Worm (Caenorhabditis elegans): ENCODE measurements around the gene mnr-1.

The mnr-1 gene

ce11 chrV:20681120-20681519, 26.7 kb downstream of the mnr-1 start, which contains the start of gene srsx-35:
TSS of gene srsx-35 (plus strand) at chrV:20681420.
- no peak for TF ChIP-seq elt-3 (tag; optimal IDR thresholded peaks at IDR 0.05)
- TF ChIP-seq nhr-43 (tag; optimal IDR thresholded peaks at IDR 0.05; ENCODE audit: poor library complexity, severe bottlenecking): no peak
- no peak for TF ChIP-seq pqm-1 (tag; optimal IDR thresholded peaks at IDR 0.05)
- TF ChIP-seq elt-2 (tag; optimal IDR thresholded peaks at IDR 0.05): no peak
- TF ChIP-seq nhr-237 (tag; optimal IDR thresholded peaks at IDR 0.05): no peak
- no peak for TF ChIP-seq unc-39 (tag; optimal IDR thresholded peaks at IDR 0.05)
- no peak for TF ChIP-seq daf-12 (tag; optimal IDR thresholded peaks at IDR 0.05)
- no peak for TF ChIP-seq jun-1 (tag; optimal IDR thresholded peaks at IDR 0.05)
- no peak for TF ChIP-seq lsy-12 (tag; optimal IDR thresholded peaks at IDR 0.05)
- TF ChIP-seq unc-62 (GFP tag; optimal IDR thresholded peaks at IDR 0.05): no peak
- TF ChIP-seq lin-39 (tag; optimal IDR thresholded peaks at IDR 0.05): no peak

DNA sequence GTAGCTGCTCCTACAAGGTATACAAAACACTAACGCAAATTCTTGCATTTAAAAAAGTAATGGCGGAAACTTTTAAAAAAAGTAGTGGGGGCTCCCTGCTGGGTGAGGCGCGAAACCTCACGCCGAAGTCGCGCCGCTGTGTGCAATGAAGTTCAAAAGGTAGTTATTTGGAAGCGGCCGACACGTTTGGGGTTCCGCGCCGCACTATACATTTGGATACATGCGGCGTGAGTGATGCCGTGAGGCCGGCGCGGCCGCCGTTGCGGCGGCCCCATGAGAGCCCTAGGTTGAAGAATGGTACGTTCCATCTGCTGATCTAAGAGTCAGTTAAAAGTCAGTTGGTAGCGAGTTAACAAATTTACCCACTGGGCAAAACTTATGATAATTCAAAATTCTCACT, 27.4 kb downstream of the mnr-1 start:
- TF ChIP-seq skn-1 (tag; optimal IDR thresholded peaks at IDR 0.05): no peak
- TF ChIP-seq snpc-4 (tag; optimal IDR thresholded peaks at IDR 0.05): peak; percentile 2
- TF ChIP-seq nhr-237 (tag; optimal IDR thresholded peaks at IDR 0.05): no peak
- TF ChIP-seq ceh-28 (tag; optimal IDR thresholded peaks at IDR 0.05): no peak
- no peak for TF ChIP-seq unc-39 (tag; optimal IDR thresholded peaks at IDR 0.05)
- TF ChIP-seq egl-5 (tag; optimal IDR thresholded peaks at IDR 0.05): no peak

DNA sequence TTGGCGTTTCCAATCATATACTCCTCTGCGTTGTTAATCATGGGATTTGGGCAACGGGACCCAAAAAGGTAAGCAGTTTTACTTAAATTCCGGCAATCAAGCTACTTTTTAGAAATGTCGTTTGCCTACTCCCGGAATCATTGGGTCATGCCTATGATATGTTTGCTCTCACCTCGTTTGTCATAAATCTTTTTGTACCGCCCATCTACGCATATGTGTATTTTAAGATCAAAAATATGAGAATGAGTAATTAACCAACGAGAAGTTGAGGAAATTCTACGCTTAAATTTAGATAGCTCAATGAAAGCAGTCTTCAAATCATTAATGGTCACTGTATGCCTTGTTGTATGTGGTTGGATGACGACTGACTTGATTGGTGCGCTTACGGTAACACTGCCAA, 27.9 kb downstream of the mnr-1 start:
- TF ChIP-seq ZK546.5 (tag; optimal IDR thresholded peaks at IDR 0.05): no peak
- TF ChIP-seq ceh-28 (tag; optimal IDR thresholded peaks at IDR 0.05): no peak
- no peak for TF ChIP-seq nhr-23 (tag; optimal IDR thresholded peaks at IDR 0.05)
- TF ChIP-seq ztf-11 (tag; optimal IDR thresholded peaks at IDR 0.05): no peak
- TF ChIP-seq R02D3.7 (tag; optimal IDR thresholded peaks at IDR 0.05): no peak
- no peak for TF ChIP-seq elt-1 (tag; optimal IDR thresholded peaks at IDR 0.05)
- no peak for TF ChIP-seq sea-2 (GFP tag; optimal IDR thresholded peaks at IDR 0.05)
- no peak for TF ChIP-seq ceh-9 (tag; optimal IDR thresholded peaks at IDR 0.05)
- TF ChIP-seq tbx-2 (tag; optimal IDR thresholded peaks at IDR 0.05): no peak
- no peak for TF ChIP-seq mml-1 (tag; optimal IDR thresholded peaks at IDR 0.05)

DNA sequence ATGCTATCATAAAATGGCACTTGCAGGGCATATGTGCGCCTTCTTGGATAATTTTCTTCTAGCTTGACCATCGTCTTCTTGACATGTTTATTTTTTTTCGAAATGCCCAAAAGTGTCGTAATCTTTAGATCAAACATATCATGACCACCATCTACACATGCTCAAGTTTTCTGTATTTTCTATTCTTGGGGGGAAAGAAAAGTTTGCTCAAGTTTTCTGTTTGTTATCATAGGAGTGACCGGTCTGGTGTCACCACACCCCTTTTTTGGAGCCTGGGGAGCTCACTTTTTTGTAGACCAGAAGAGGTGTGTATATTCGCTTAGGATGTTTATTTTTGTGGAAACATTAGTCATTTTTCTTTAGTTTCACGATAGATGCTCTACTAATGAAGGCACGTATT, 30.9 kb downstream of the mnr-1 start, which contains the start of gene klf-2:
Gene klf-2, plus strand, starts transcription at position 301 of the 400 bp plus-strand sequence.
- no peak for TF ChIP-seq fos-1 (tag; optimal IDR thresholded peaks at IDR 0.05)
- no peak for TF ChIP-seq hmg-11 (tag; optimal IDR thresholded peaks at IDR 0.05)
- TF ChIP-seq nhr-23 (tag; optimal IDR thresholded peaks at IDR 0.05): no peak
- TF ChIP-seq elt-3 (tag; optimal IDR thresholded peaks at IDR 0.05): no peak
- no peak for TF ChIP-seq daf-12 (tag; optimal IDR thresholded peaks at IDR 0.05)
- TF ChIP-seq eor-1 (tag; optimal IDR thresholded peaks at IDR 0.05): no peak
- no peak for TF ChIP-seq sea-2 (GFP tag; optimal IDR thresholded peaks at IDR 0.05)
- TF ChIP-seq nhr-76 (tag; optimal IDR thresholded peaks at IDR 0.05): no peak
- TF ChIP-seq pha-4 (tag; optimal IDR thresholded peaks at IDR 0.05): no peak
- no peak for TF ChIP-seq fkh-2 (tag; optimal IDR thresholded peaks at IDR 0.05)
- TF ChIP-seq zag-1 (tag; optimal IDR thresholded peaks at IDR 0.05): no peak
- TF ChIP-seq nfya-1 (tag; optimal IDR thresholded peaks at IDR 0.05; ENCODE audit: insufficient read depth): no peak
- no peak for TF ChIP-seq nhr-43 (tag; optimal IDR thresholded peaks at IDR 0.05; ENCODE audit: poor library complexity, severe bottlenecking)
- TF ChIP-seq lsy-12 (tag; optimal IDR thresholded peaks at IDR 0.05): no peak
- no peak for TF ChIP-seq ztf-4 (tag; optimal IDR thresholded peaks at IDR 0.05)
- no peak for TF ChIP-seq nhr-25 (tag; optimal IDR thresholded peaks at IDR 0.05)
- no peak for TF ChIP-seq elt-2 (tag; optimal IDR thresholded peaks at IDR 0.05)

DNA sequence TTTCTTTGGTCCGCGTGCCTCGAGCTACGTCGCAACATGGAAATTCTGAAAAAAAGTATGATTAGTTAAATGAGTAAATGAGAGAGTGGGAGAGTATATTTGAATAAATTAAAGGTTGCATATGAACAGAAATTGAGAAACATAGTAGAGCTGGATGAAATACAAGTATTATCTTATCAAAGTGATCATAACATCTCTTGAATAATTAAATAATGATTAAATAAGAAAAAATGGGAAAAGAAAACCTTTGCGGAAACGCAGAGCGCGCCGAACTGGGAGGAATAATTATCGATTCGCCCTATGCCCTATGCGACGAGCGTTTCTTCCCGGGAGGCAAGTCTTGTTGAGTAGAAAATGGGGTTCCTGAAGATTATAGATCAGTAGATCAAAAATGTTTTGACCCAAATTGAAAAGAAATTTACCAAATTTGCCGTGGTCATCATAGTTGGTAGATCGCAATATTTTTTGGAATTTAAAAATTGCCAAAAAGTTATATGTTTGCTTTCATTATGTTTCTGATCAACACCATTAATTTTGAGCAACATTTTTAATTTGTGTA, 35.1 kb downstream of the mnr-1 start, which contains the start of gene F53F8.3:
Gene F53F8.3, minus strand, starts transcription at position 51 of the 559 bp plus-strand sequence.
- no peak for TF ChIP-seq pqm-1 (tag; optimal IDR thresholded peaks at IDR 0.05)
- TF ChIP-seq nhr-25 (tag; optimal IDR thresholded peaks at IDR 0.05): no peak
- TF ChIP-seq eor-1 (tag; optimal IDR thresholded peaks at IDR 0.05): no peak
- no peak for TF ChIP-seq fkh-2 (tag; optimal IDR thresholded peaks at IDR 0.05)
- TF ChIP-seq unc-62 (GFP tag; optimal IDR thresholded peaks at IDR 0.05): no peak
- TF ChIP-seq nhr-11 (tag; optimal IDR thresholded peaks at IDR 0.05): no peak
- no peak for TF ChIP-seq nhr-12 (tag; optimal IDR thresholded peaks at IDR 0.05)
- no peak for TF ChIP-seq ama-1 (optimal IDR thresholded peaks at IDR 0.05)
- TF ChIP-seq aly-2 (tag; optimal IDR thresholded peaks at IDR 0.05): no peak
- TF ChIP-seq unc-39 (tag; optimal IDR thresholded peaks at IDR 0.05): no peak
- TF ChIP-seq ZK546.5 (tag; optimal IDR thresholded peaks at IDR 0.05): no peak
